Worm (Caenorhabditis elegans) whole organism, late embryonic: ENCODE data around the gene srh-268.

Source experiments
- ahr-1 ChIP-seq: sonication (generic microtip); optimal IDR thresholded peaks from 2 replicates; lab custom pipeline; 2016; ENCODE audit warnings: missing genetic modification characterization, missing compliant biosample characterization
- ceh-22 ChIP-seq: sonication (generic microtip); optimal IDR thresholded peaks from 2 replicates; lab custom pipeline; 2017; ENCODE audit warnings: missing biosample characterization, missing genetic modification characterization
- nhr-11 ChIP-seq: fragments of 150-350 bp; optimal IDR thresholded peaks from 2 replicates; lab custom pipeline; 2014; ENCODE audit warnings: missing biosample characterization, missing genetic modification characterization
- odd-2 ChIP-seq: sonication (generic microtip); optimal IDR thresholded peaks from 2 replicates; lab custom pipeline; 2017; ENCODE audit warnings: antibody characterized with exemption, mild to moderate bottlenecking, missing genetic modification characterization, missing compliant biosample characterization
- pqm-1 ChIP-seq: sonication (generic microtip); optimal IDR thresholded peaks from 2 replicates; lab custom pipeline; 2016; ENCODE audit warnings: missing genetic modification characterization, missing compliant biosample characterization
- unc-3 ChIP-seq, 2 experiments: fragments of 200-800 bp in 1 of 2; sonication (Bioruptor generic) in 1 of 2; sonication (generic microtip) in 1 of 2; conservative IDR thresholded peaks in 1 of 2; optimal IDR thresholded peaks in 1 of 2; 2 replicates each; pipeline versions ENCODE4 v1.3.6 to Lab custom; 2016 to 2022; ENCODE audit warnings: missing compliant biosample characterization in 2 of 2, missing genetic modification characterization in 2 of 2, missing genetic modification reagents in 1 of 2

ce11 chrV:7522279-7522678 lies 16.8 kb upstream of the srh-268 start, which contains the start of gene C54F6.15:
- TF ChIP-seq odd-2 (tag; lab: Kevin White, UChicago), result no peak
- TF ChIP-seq ceh-22, result no peak
- TF ChIP-seq pqm-1 (tag; lab: Kevin White, UChicago), result no peak
- no peak for TF ChIP-seq ahr-1 (tag; lab: Kevin White, UChicago)
- TF ChIP-seq unc-3 (GFP tag; conservative IDR thresholded peaks at IDR 0.05; lab: Robert Waterston, UW), result no peak
- TF ChIP-seq unc-3 (tag; optimal IDR thresholded peaks at IDR 0.05; lab: Kevin White, UChicago), result no peak
- no peak for TF ChIP-seq nhr-11 (tag; lab: Kevin White, UChicago)
